Fruit fly (Drosophila melanogaster): ENCODE measurements around the gene CG3634.

Gene CG3634

dm6 chr3L:20809088-20809999, at the start of gene CG3634, which contains the start of gene HIPP1:
CG3634 (minus strand) TSS chr3L:20809272.
HIPP1 (plus strand) TSS chr3L:20809669.
- TF ChIP-seq CG10631 (GFP tag; optimal IDR thresholded peaks at IDR 0.05) (no peak), esn (GFP tag; optimal IDR thresholded peaks at IDR 0.05) (peak; percentile 37), Eip93F (GFP tag; optimal IDR thresholded peaks at IDR 0.05) (no peak), CG15336 (GFP tag; IDR thresholded peaks at IDR 0.05) (no peak), CG3032 (tag; optimal IDR thresholded peaks at IDR 0.05) (peak; percentile 10), CG8119 (GFP tag; IDR thresholded peaks at IDR 0.05) (no peak), Hr4 (GFP tag; optimal IDR thresholded peaks at IDR 0.05) (no peak), net (GFP tag; optimal IDR thresholded peaks at IDR 0.05) (no peak), Eip78C (GFP tag) (no peak), CG3919 (GFP tag; optimal IDR thresholded peaks at IDR 0.05) (no peak), Met (GFP tag; optimal IDR thresholded peaks at IDR 0.05) (no peak), CG1621 (tag; optimal IDR thresholded peaks at IDR 0.05) (peak; percentile 60), CG32006 (GFP tag; optimal IDR thresholded peaks at IDR 0.05) (no peak), Sox14 (GFP tag; optimal IDR thresholded peaks at IDR 0.05) (no peak)

- TF ChIP-seq CG10631 (GFP tag; optimal IDR thresholded peaks at IDR 0.05) (no peak), CG11902 (GFP tag; optimal IDR thresholded peaks at IDR 0.05) (no peak), salr (GFP tag; optimal IDR thresholded peaks at IDR 0.05) (no peak), Hr4 (GFP tag; optimal IDR thresholded peaks at IDR 0.05) (no peak), CG7368 (GFP tag; optimal IDR thresholded peaks at IDR 0.05) (no peak), Lpt (GFP tag; optimal IDR thresholded peaks at IDR 0.05) (no peak), CG11762 (GFP tag; optimal IDR thresholded peaks at IDR 0.05; ENCODE audit: insufficient read depth) (no peak), eg (GFP tag; IDR thresholded peaks at IDR 0.05) (no peak), CG4318 (GFP tag; optimal IDR thresholded peaks at IDR 0.05) (no peak), Gug (GFP tag; IDR thresholded peaks at IDR 0.05) (no peak), CG1621 (tag; optimal IDR thresholded peaks at IDR 0.05) (no peak), CG16779 (tag; optimal IDR thresholded peaks at IDR 0.05) (no peak), dsx (GFP tag; optimal IDR thresholded peaks at IDR 0.05; ENCODE audit: poor library complexity, severe bottlenecking) (no peak), Sox14 (GFP tag; optimal IDR thresholded peaks at IDR 0.05) (no peak), dac (GFP tag; optimal IDR thresholded peaks at IDR 0.05) (no peak), Hr38 (GFP tag; optimal IDR thresholded peaks at IDR 0.05) (no peak), Eip93F (GFP tag; optimal IDR thresholded peaks at IDR 0.05) (no peak)
Observed at dm6 chr3L:20857609-20858008, 48.5 kb upstream of the CG3634 start.

DNA sequence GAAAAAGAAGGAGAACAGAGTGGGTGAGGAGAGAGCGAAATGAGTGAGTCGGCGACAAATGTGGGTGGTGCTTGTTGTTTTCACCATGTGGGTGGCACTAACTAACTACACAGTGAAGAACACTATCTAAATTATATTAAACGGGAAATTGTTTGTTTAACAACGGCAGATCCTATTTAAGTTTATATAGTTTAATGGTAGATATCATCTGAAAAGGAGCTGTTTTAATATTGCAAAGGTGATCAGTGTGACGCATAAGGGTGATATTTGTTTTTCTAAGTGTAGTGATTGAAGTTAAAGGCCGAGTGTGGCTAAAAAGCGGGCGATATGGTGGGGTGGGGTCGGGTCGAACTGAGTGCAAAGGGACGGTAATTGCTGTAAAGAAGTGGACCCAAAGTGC, 39.5 kb upstream of the CG3634 start:
- TF ChIP-seq CG8319 (GFP tag; optimal IDR thresholded peaks at IDR 0.05), result no peak

- TF ChIP-seq lz (GFP tag; optimal IDR thresholded peaks at IDR 0.05), result peak; percentile 44
- TF ChIP-seq Sox14 (GFP tag; optimal IDR thresholded peaks at IDR 0.05), result peak; percentile 37
- peak; percentile 53 for TF ChIP-seq cyc (GFP tag; optimal IDR thresholded peaks at IDR 0.05)
- peak; percentile 58 for TF ChIP-seq CG6808 (GFP tag; optimal IDR thresholded peaks at IDR 0.05)
- TF ChIP-seq CG31627 (GFP tag; optimal IDR thresholded peaks at IDR 0.05), result peak; percentile 63
- no peak for TF ChIP-seq vri (GFP tag; optimal IDR thresholded peaks at IDR 0.05)
- no peak for TF ChIP-seq topi (GFP tag; optimal IDR thresholded peaks at IDR 0.05)
- TF ChIP-seq Smox (GFP tag; optimal IDR thresholded peaks at IDR 0.05), result peak; percentile 12
- TF ChIP-seq CG6792 (GFP tag; optimal IDR thresholded peaks at IDR 0.05), result peak; percentile 2
Observed at dm6 chr3L:20841465-20842109, 32.5 kb upstream of the CG3634 start, which contains the start of the genes CSN3 and CG11456. CSN3 (minus strand) TSS chr3L:20841576. CG11456 (plus strand) TSS chr3L:20841987.
